Worm (Caenorhabditis elegans) whole organism, young adult: Measurements from ENCODE around the gene epg-4.

Experiments used
- B0336.3 ChIP-seq: fragments of 200-800 bp; sonication (Bioruptor generic); IDR thresholded peaks from 2 replicates; pipeline ENCODE4 v1.3.6; 2022; ENCODE audit warnings: missing genetic modification characterization, missing compliant biosample characterization
- C06A6.2 ChIP-seq: fragments of 200-800 bp; sonication (Bioruptor generic); conservative IDR thresholded peaks from 2 replicates; pipeline ENCODE4 v1.3.6; 2022; ENCODE audit warnings: missing genetic modification characterization, missing compliant biosample characterization
- D2030.7 ChIP-seq: fragments of 200-800 bp; sonication (Bioruptor generic); IDR thresholded peaks from 2 replicates; pipeline ENCODE4 v1.3.6; 2022; ENCODE audit warnings: missing genetic modification reagents, missing genetic modification characterization, missing compliant biosample characterization
- F33H1.4 ChIP-seq: fragments of 200-800 bp; sonication (Bioruptor generic); IDR thresholded peaks from 2 replicates; pipeline ENCODE4 v1.3.6; 2022; ENCODE audit warnings: missing genetic modification reagents, missing genetic modification characterization, missing compliant biosample characterization
- F37B4.10 ChIP-seq: fragments of 200-800 bp; sonication (Bioruptor generic); IDR thresholded peaks from 2 replicates; pipeline ENCODE4 v1.3.6; 2022; ENCODE audit warnings: missing genetic modification characterization, missing compliant biosample characterization
- F39B2.1 ChIP-seq: fragments of 200-800 bp; sonication (Bioruptor generic); IDR thresholded peaks from 2 replicates; pipeline ENCODE4 v1.3.6; 2022; ENCODE audit warnings: missing genetic modification reagents, missing genetic modification characterization, missing compliant biosample characterization
- F49E8.2 ChIP-seq: sonication (generic microtip); optimal IDR thresholded peaks from 3 replicates; lab custom pipeline; 2017; ENCODE audit warnings: missing genetic modification characterization, mild to moderate bottlenecking, missing compliant biosample characterization, antibody characterized with exemption, moderate library complexity; ENCODE audit not compliant: insufficient read depth
- K12H6.12 ChIP-seq: fragments of 200-800 bp; sonication (Bioruptor generic); optimal IDR thresholded peaks from 2 replicates; lab custom pipeline; 2018; ENCODE audit warnings: mild to moderate bottlenecking, missing genetic modification characterization, missing compliant biosample characterization
- T26A5.8 ChIP-seq: sonication (generic microtip); optimal IDR thresholded peaks from 2 replicates; lab custom pipeline; 2016; ENCODE audit warnings: missing genetic modification characterization, missing compliant biosample characterization
- Y53F4B.3 ChIP-seq: fragments of 200-800 bp; sonication (Bioruptor generic); IDR thresholded peaks from 2 replicates; pipeline ENCODE4 v1.3.6; 2022; ENCODE audit warnings: missing genetic modification reagents, missing genetic modification characterization, missing compliant biosample characterization
- Y53G8AR.9 ChIP-seq: fragments of 200-800 bp; sonication (Bioruptor generic); conservative IDR thresholded peaks from 2 replicates; pipeline ENCODE4 v1.3.6; 2022; ENCODE audit warnings: missing genetic modification reagents, missing genetic modification characterization, missing compliant biosample characterization
- Y56A3A.18 ChIP-seq: fragments of 200-800 bp; sonication (Bioruptor generic); IDR thresholded peaks from 2 replicates; pipeline ENCODE4 v1.3.6; 2022; ENCODE audit warnings: missing genetic modification reagents, missing genetic modification characterization, missing compliant biosample characterization
- Y67H2A.10 ChIP-seq: fragments of 200-800 bp; sonication (Bioruptor generic); conservative IDR thresholded peaks from 2 replicates; pipeline ENCODE4 v1.3.6; 2022; ENCODE audit warnings: missing genetic modification reagents, missing genetic modification characterization, missing compliant biosample characterization
- Y95B8A.8 ChIP-seq: fragments of 200-800 bp; sonication (Bioruptor generic); IDR thresholded peaks from 2 replicates; pipeline ENCODE4 v1.3.6; 2022; ENCODE audit warnings: missing genetic modification reagents, missing genetic modification characterization, missing compliant biosample characterization
- aptf-3 ChIP-seq: fragments of 200-800 bp; sonication (Bioruptor generic); IDR thresholded peaks from 2 replicates; pipeline ENCODE4 v1.3.6; 2022; ENCODE audit warnings: missing genetic modification characterization, missing compliant biosample characterization
- athp-1 ChIP-seq: sonication (generic microtip); optimal IDR thresholded peaks from 2 replicates; lab custom pipeline; 2017; ENCODE audit warnings: mild to moderate bottlenecking, missing genetic modification characterization, missing compliant biosample characterization
- cebp-1 ChIP-seq, 2 experiments: fragments of 200-800 bp in 1 of 2; sonication (Bioruptor generic) in 1 of 2; sonication (generic microtip) in 1 of 2; IDR thresholded peaks in 1 of 2; optimal IDR thresholded peaks in 1 of 2; 2 replicates each; pipeline versions ENCODE4 v1.3.6 to Lab custom; 2017 to 2022; ENCODE audit warnings: missing compliant biosample characterization in 2 of 2, missing genetic modification characterization in 2 of 2, mild to moderate bottlenecking in 1 of 2, missing genetic modification reagents in 1 of 2, moderate library complexity in 1 of 2
- ceh-91 ChIP-seq: fragments of 200-800 bp; sonication (Bioruptor generic); IDR thresholded peaks from 2 replicates; pipeline ENCODE4 v1.3.6; 2022; ENCODE audit warnings: missing genetic modification reagents, missing genetic modification characterization, missing compliant biosample characterization
- efl-1 ChIP-seq: fragments of 150-350 bp; optimal IDR thresholded peaks from 2 replicates; lab custom pipeline; 2014; ENCODE audit warnings: missing biosample characterization, missing genetic modification reagents, missing genetic modification characterization
- egrh-3 ChIP-seq: fragments of 200-800 bp; sonication (Bioruptor generic); IDR thresholded peaks from 2 replicates; pipeline ENCODE4 v1.3.6; 2022; ENCODE audit warnings: missing genetic modification reagents, missing genetic modification characterization, missing compliant biosample characterization
- ekl-4 ChIP-seq: fragments of 200-800 bp; sonication (Bioruptor generic); IDR thresholded peaks from 2 replicates; pipeline ENCODE4 v1.3.6; 2022; ENCODE audit warnings: missing genetic modification reagents, missing genetic modification characterization, missing compliant biosample characterization
- hmg-1.2 ChIP-seq: fragments of 200-800 bp; sonication (Bioruptor generic); IDR thresholded peaks from 2 replicates; pipeline ENCODE4 v1.3.6; 2022; ENCODE audit warnings: missing genetic modification reagents, missing genetic modification characterization, missing compliant biosample characterization
- hmg-20 ChIP-seq: fragments of 200-800 bp; sonication (Bioruptor generic); IDR thresholded peaks from 2 replicates; pipeline ENCODE4 v1.3.6; 2022; ENCODE audit warnings: missing genetic modification reagents, missing genetic modification characterization, missing compliant biosample characterization
- hsf-1 ChIP-seq: fragments of 200-800 bp; sonication (Bioruptor generic); IDR thresholded peaks from 2 replicates; pipeline ENCODE4 v1.3.6; 2022; ENCODE audit warnings: missing genetic modification reagents, missing genetic modification characterization, missing compliant biosample characterization
- let-607 ChIP-seq, 2 experiments: fragments of 200-800 bp in 1 of 2; sonication (Bioruptor generic) in 1 of 2; sonication (generic microtip) in 1 of 2; optimal IDR thresholded peaks; 2 replicates each; lab custom pipeline; 2016 to 2018; ENCODE audit warnings: mild to moderate bottlenecking in 2 of 2, missing compliant biosample characterization in 2 of 2, missing genetic modification characterization in 2 of 2, moderate library complexity in 2 of 2, missing genotype in 1 of 2
- lin-40 ChIP-seq: sonication (generic microtip); optimal IDR thresholded peaks from 2 replicates; lab custom pipeline; 2016; ENCODE audit warnings: missing genetic modification characterization, mild to moderate bottlenecking, missing compliant biosample characterization, missing genotype, missing genetic modification reagents
- lin-54 ChIP-seq: fragments of 200-800 bp; sonication (Bioruptor generic); optimal IDR thresholded peaks from 2 replicates; lab custom pipeline; 2018; ENCODE audit warnings: mild to moderate bottlenecking, missing genetic modification characterization, missing compliant biosample characterization
- lsl-1 ChIP-seq: fragments of 200-800 bp; sonication (Bioruptor generic); optimal IDR thresholded peaks from 2 replicates; lab custom pipeline; 2018; ENCODE audit warnings: mild to moderate bottlenecking, missing genetic modification characterization, moderate library complexity, missing compliant biosample characterization
- madf-3 ChIP-seq: fragments of 200-800 bp; sonication (Bioruptor generic); IDR thresholded peaks from 2 replicates; pipeline ENCODE4 v1.3.6; 2022; ENCODE audit warnings: missing genetic modification reagents, missing genetic modification characterization, missing compliant biosample characterization
- madf-6 ChIP-seq: fragments of 200-800 bp; sonication (Bioruptor generic); IDR thresholded peaks from 2 replicates; pipeline ENCODE4 v1.3.6; 2022; ENCODE audit warnings: missing genetic modification reagents, missing genetic modification characterization, missing compliant biosample characterization
- mcd-1 ChIP-seq: fragments of 200-800 bp; sonication (Bioruptor generic); IDR thresholded peaks from 2 replicates; pipeline ENCODE4 v1.3.6; 2022; ENCODE audit warnings: missing genetic modification reagents, missing genetic modification characterization, missing compliant biosample characterization
- nfya-2 ChIP-seq: fragments of 200-800 bp; sonication (Bioruptor generic); IDR thresholded peaks from 2 replicates; pipeline ENCODE4 v1.3.6; 2022; ENCODE audit warnings: missing genetic modification reagents, missing genetic modification characterization, missing compliant biosample characterization
- nfyb-1 ChIP-seq: fragments of 200-800 bp; sonication (Bioruptor generic); IDR thresholded peaks from 2 replicates; pipeline ENCODE4 v1.3.6; 2022; ENCODE audit warnings: missing genetic modification reagents, missing genetic modification characterization, missing compliant biosample characterization
- nhr-179 ChIP-seq: sonication (generic microtip); optimal IDR thresholded peaks from 2 replicates; lab custom pipeline; 2016; ENCODE audit warnings: mild to moderate bottlenecking, missing genetic modification characterization, missing compliant biosample characterization
- nhr-80 ChIP-seq: sonication (generic microtip); optimal IDR thresholded peaks from 2 replicates; lab custom pipeline; 2016; ENCODE audit warnings: missing genetic modification characterization, missing compliant biosample characterization
- pbrm-1 ChIP-seq: fragments of 200-800 bp; sonication (Bioruptor generic); IDR thresholded peaks from 2 replicates; pipeline ENCODE4 v1.3.6; 2022; ENCODE audit warnings: missing genetic modification reagents, missing genetic modification characterization, missing compliant biosample characterization
- sdz-38 ChIP-seq: sonication (generic microtip); optimal IDR thresholded peaks from 2 replicates; lab custom pipeline; 2016; ENCODE audit warnings: missing genotype, missing genetic modification characterization, missing compliant biosample characterization
- sea-2 ChIP-seq: fragments of 200-800 bp; sonication (Bioruptor generic); IDR thresholded peaks from 2 replicates; pipeline ENCODE4 v1.3.6; 2022; ENCODE audit warnings: missing genetic modification characterization, missing compliant biosample characterization
- snpc-1.3 ChIP-seq: sonication (generic microtip); optimal IDR thresholded peaks from 2 replicates; lab custom pipeline; 2017; ENCODE audit warnings: missing genetic modification characterization, mild to moderate bottlenecking, missing compliant biosample characterization, antibody characterized with exemption, moderate library complexity, missing genotype, missing genetic modification reagents; ENCODE audit not compliant: insufficient read depth
- snpc-3.4 ChIP-seq: sonication (generic microtip); optimal IDR thresholded peaks from 2 replicates; lab custom pipeline; 2017; ENCODE audit warnings: missing genetic modification characterization, mild to moderate bottlenecking, missing compliant biosample characterization, antibody characterized with exemption, moderate library complexity, missing genotype, missing genetic modification reagents
- tlf-1 ChIP-seq: fragments of 200-800 bp; sonication (Bioruptor generic); optimal IDR thresholded peaks from 2 replicates; lab custom pipeline; 2018; ENCODE audit warnings: mild to moderate bottlenecking, missing genetic modification characterization, missing compliant biosample characterization
- unc-62 ChIP-seq: fragments of 150-350 bp; optimal IDR thresholded peaks from 2 replicates; lab custom pipeline; 2014; ENCODE audit warnings: missing biosample characterization, missing genetic modification reagents, missing genetic modification characterization
- xnd-1 ChIP-seq: sonication (generic microtip); optimal IDR thresholded peaks from 2 replicates; lab custom pipeline; 2016; ENCODE audit warnings: missing genotype, missing genetic modification reagents, missing genetic modification characterization, missing compliant biosample characterization
- ztf-18 ChIP-seq: sonication (generic microtip); optimal IDR thresholded peaks from 2 replicates; lab custom pipeline; 2016; ENCODE audit warnings: missing genotype, mild to moderate bottlenecking, missing genetic modification characterization, missing compliant biosample characterization
- ztf-3 ChIP-seq: fragments of 200-800 bp; sonication (Bioruptor generic); optimal IDR thresholded peaks from 2 replicates; lab custom pipeline; 2018; ENCODE audit warnings: mild to moderate bottlenecking, missing genetic modification characterization, missing compliant biosample characterization
- ztf-6 ChIP-seq: fragments of 200-800 bp; sonication (Bioruptor generic); IDR thresholded peaks from 2 replicates; pipeline ENCODE4 v1.3.6; 2022; ENCODE audit warnings: missing genetic modification reagents, missing genetic modification characterization, missing compliant biosample characterization

epg-4 gene

ce11 chrIII:7170090-7170489 lies 11.9 kb upstream of the epg-4 start:
- TF ChIP-seq efl-1 (GFP tag; lab: Kevin White, UChicago) (no peak), T26A5.8 (tag; lab: Kevin White, UChicago) (no peak), Y53F4B.3 (GFP tag; lab: Robert Waterston, UW) (no peak), let-607 (tag; optimal IDR thresholded peaks at IDR 0.05; lab: Kevin White, UChicago) (no peak), unc-62 (GFP tag; lab: Kevin White, UChicago) (no peak), sea-2 (no peak), hmg-20 (GFP tag; lab: Robert Waterston, UW) (no peak), ztf-6 (no peak), Y67H2A.10 (GFP tag; lab: Robert Waterston, UW) (no peak), ztf-3 (GFP tag; lab: Kevin White, UChicago) (no peak), madf-3 (no peak), nhr-80 (tag; lab: Kevin White, UChicago) (no peak)

ce11 chrIII:7178497-7178896 lies 3.5 kb upstream of the epg-4 start:
- TF ChIP-seq nhr-179 (tag; lab: Kevin White, UChicago) (no peak), tlf-1 (GFP tag; lab: Kevin White, UChicago) (peak; percentile 66), cebp-1 (GFP tag; IDR thresholded peaks at IDR 0.05; lab: Robert Waterston, UW) (no peak), cebp-1 (tag; optimal IDR thresholded peaks at IDR 0.05; lab: Kevin White, UChicago) (peak; percentile 54), T26A5.8 (tag; lab: Kevin White, UChicago) (no peak), madf-3 (peak; percentile 46; the same call in 1 of the 2 replicates), F33H1.4 (GFP tag; lab: Robert Waterston, UW) (peak; percentile 49), D2030.7 (0 out of 2 replicates have a peak, but pooled peaks have one; percentile 36), ceh-91 (GFP tag; lab: Robert Waterston, UW) (no peak), mcd-1 (peak; percentile 41; the same call in 1 of the 2 replicates), nfya-2 (GFP tag; lab: Robert Waterston, UW) (0 out of 2 replicates have a peak, but pooled peaks have one; percentile 54), hmg-1.2 (peak; percentile 11; the same call in 1 of the 2 replicates), C06A6.2 (GFP tag; lab: Robert Waterston, UW) (no peak), F39B2.1 (GFP tag; lab: Robert Waterston, UW) (peak; percentile 59; the same call in 1 of the 2 replicates), lin-54 (GFP tag; lab: Kevin White, UChicago) (peak; percentile 57), aptf-3 (GFP tag; lab: Robert Waterston, UW) (0 out of 2 replicates have a peak, but pooled peaks have one; percentile 10), snpc-3.4 (peak; percentile 3), ztf-18 (tag; lab: Kevin White, UChicago) (peak; percentile 32), Y95B8A.8 (peak; percentile 54; the same call in 1 of the 2 replicates), ekl-4 (peak; percentile 86), sdz-38 (tag; lab: Kevin White, UChicago) (no peak), snpc-1.3 (peak; percentile 11), pbrm-1 (GFP tag; lab: Robert Waterston, UW) (peak; percentile 51; the same call in 1 of the 2 replicates), madf-6 (GFP tag; lab: Robert Waterston, UW) (peak; percentile 72), hsf-1 (GFP tag; lab: Robert Waterston, UW) (peak; percentile 65; the same call in 1 of the 2 replicates), lsl-1 (GFP tag; lab: Kevin White, UChicago) (peak; percentile 29), F49E8.2 (tag; lab: Kevin White, UChicago) (peak; percentile 51), B0336.3 (GFP tag; lab: Robert Waterston, UW) (peak; percentile 82), Y56A3A.18 (GFP tag; lab: Robert Waterston, UW) (peak; percentile 45; the same call in 1 of the 2 replicates), nfyb-1 (GFP tag; lab: Robert Waterston, UW) (peak; percentile 50; the same call in 1 of the 2 replicates), lin-40 (no peak), egrh-3 (GFP tag; lab: Robert Waterston, UW) (no peak), F37B4.10 (GFP tag; lab: Robert Waterston, UW) (no peak), athp-1 (tag; lab: Kevin White, UChicago) (peak; percentile 71), K12H6.12 (no peak), Y53G8AR.9 (GFP tag; lab: Robert Waterston, UW) (0 out of 2 replicates have a peak, but pooled peaks have one; percentile 53), xnd-1 (tag; lab: Kevin White, UChicago) (no peak)
